Worm (Caenorhabditis elegans): Measurements from ENCODE around the gene C14H10.2.

DNA sequence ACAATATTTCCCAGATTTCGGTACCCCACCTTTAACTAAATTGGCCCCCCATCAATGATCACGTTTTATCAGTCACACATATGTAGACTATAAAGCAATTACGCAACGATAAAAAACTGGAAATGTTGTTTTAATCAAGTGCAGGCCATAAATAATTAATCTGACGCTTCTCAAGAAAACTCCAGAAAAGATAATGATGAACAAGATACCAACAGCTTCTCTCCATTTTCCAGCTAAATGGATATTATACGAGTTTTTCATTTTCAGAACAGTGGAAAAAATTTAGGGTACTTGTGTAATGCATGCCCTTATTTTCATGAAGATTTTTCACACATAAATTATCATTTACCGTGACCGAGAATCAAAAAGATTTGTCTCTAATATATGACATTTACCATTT is 36.3 kb downstream of the C14H10.2 start:
- TF ChIP-seq tbx-11 (GFP tag; IDR thresholded peaks at IDR 0.05) (no peak), hmg-4 (GFP tag; optimal IDR thresholded peaks at IDR 0.05) (no peak), ama-1 (optimal IDR thresholded peaks at IDR 0.05) (no peak), B0310.2 (tag; optimal IDR thresholded peaks at IDR 0.05) (no peak), sea-1 (GFP tag; conservative IDR thresholded peaks at IDR 0.05) (no peak), flt-1 (GFP tag; IDR thresholded peaks at IDR 0.05) (no peak), F13C5.2 (tag; optimal IDR thresholded peaks at IDR 0.05) (no peak), aly-1 (tag; optimal IDR thresholded peaks at IDR 0.05) (no peak), ets-7 (tag; optimal IDR thresholded peaks at IDR 0.05) (no peak), ceh-13 (GFP tag; optimal IDR thresholded peaks at IDR 0.05) (no peak), hmbx-1 (tag; optimal IDR thresholded peaks at IDR 0.05) (no peak), pes-1 (GFP tag; IDR thresholded peaks at IDR 0.05) (no peak), ceh-36 (tag; optimal IDR thresholded peaks at IDR 0.05) (no peak), tbx-37 (GFP tag; conservative IDR thresholded peaks at IDR 0.05) (no peak)

Measured in whole organism, early embryonic.